Fruit fly (Drosophila melanogaster): ENCODE measurements around the gene CG5281.

The CG5281 gene

dm6 chr3R:11460502-11461358 is 25.1 kb downstream of the CG5281 start, which contains the start of gene PGRP-LB (continued):
- peak; percentile 7 for TF ChIP-seq phol (tag; optimal IDR thresholded peaks at IDR 0.05)
- TF ChIP-seq CG42726 (GFP tag; IDR thresholded peaks at IDR 0.05; ENCODE audit: partially characterized antibody), result no peak
- TF ChIP-seq CG30020 (tag; optimal IDR thresholded peaks at IDR 0.05), result no peak
- TF ChIP-seq CG14441 (GFP tag; IDR thresholded peaks at IDR 0.05), result no peak
- no peak for TF ChIP-seq btn (GFP tag; optimal IDR thresholded peaks at IDR 0.05)
- no peak for TF ChIP-seq en (GFP tag; optimal IDR thresholded peaks at IDR 0.05)
- TF ChIP-seq ac (GFP tag; optimal IDR thresholded peaks at IDR 0.05), result no peak
- no peak for TF ChIP-seq CG11723 (GFP tag; optimal IDR thresholded peaks at IDR 0.05)
- no peak for TF ChIP-seq gcm (GFP tag; optimal IDR thresholded peaks at IDR 0.05)
- no peak for TF ChIP-seq CG18262 (tag; optimal IDR thresholded peaks at IDR 0.05)
- no peak for TF ChIP-seq da (GFP tag; optimal IDR thresholded peaks at IDR 0.05)
- no peak for TF ChIP-seq CG6791 (GFP tag; IDR thresholded peaks at IDR 0.05; ENCODE audit: partially characterized antibody)
- TF ChIP-seq mirr (GFP tag; optimal IDR thresholded peaks at IDR 0.05), result peak; percentile 26
- no peak for TF ChIP-seq CG10959 (GFP tag; IDR thresholded peaks at IDR 0.05)
- no peak for TF ChIP-seq Kr (GFP tag; optimal IDR thresholded peaks at IDR 0.05)
- 0 out of 3 replicates have a peak, but pooled peaks have one; percentile 38 for TF ChIP-seq ken (GFP tag; IDR thresholded peaks at IDR 0.05)
- no peak for TF ChIP-seq CG17359 (tag; optimal IDR thresholded peaks at IDR 0.05)
- TF ChIP-seq Asciz (GFP tag; optimal IDR thresholded peaks at IDR 0.05), result no peak
- peak; percentile 38; the same call in 1 of the 2 replicates for TF ChIP-seq Ptx1 (GFP tag; IDR thresholded peaks at IDR 0.05)
- no peak for TF ChIP-seq CG6272 (GFP tag; IDR thresholded peaks at IDR 0.05)
- peak; percentile 26 for TF ChIP-seq D19B (GFP tag; optimal IDR thresholded peaks at IDR 0.05)
- TF ChIP-seq CoRest (tag; optimal IDR thresholded peaks at IDR 0.05), result peak; percentile 4
- TF ChIP-seq NK7.1 (GFP tag; optimal IDR thresholded peaks at IDR 0.05), result no peak
- no peak for TF ChIP-seq Dfd (GFP tag; optimal IDR thresholded peaks at IDR 0.05)
- no peak for TF ChIP-seq bowl (GFP tag; IDR thresholded peaks at IDR 0.05)
- TF ChIP-seq CG3995 (GFP tag; optimal IDR thresholded peaks at IDR 0.05), result peak; percentile 43
- TF ChIP-seq CG15269 (tag; optimal IDR thresholded peaks at IDR 0.05), result peak; percentile 29
- no peak for TF ChIP-seq CG6813 (GFP tag; optimal IDR thresholded peaks at IDR 0.05)
- TF ChIP-seq gcm2 (GFP tag; optimal IDR thresholded peaks at IDR 0.05), result no peak
- no peak for TF ChIP-seq Dad (GFP tag; optimal IDR thresholded peaks at IDR 0.05)
- no peak for TF ChIP-seq usp (GFP tag; optimal IDR thresholded peaks at IDR 0.05)
- no peak for TF ChIP-seq NC2α (GFP tag; optimal IDR thresholded peaks at IDR 0.05)
- no peak for TF ChIP-seq MESR4 (GFP tag; optimal IDR thresholded peaks at IDR 0.05)
- TF ChIP-seq Stat92E (GFP tag; optimal IDR thresholded peaks at IDR 0.05), result peak in 1 of 3 experiments; percentile 47
- TF ChIP-seq ase (GFP tag; IDR thresholded peaks at IDR 0.05), result no peak
- no peak for TF ChIP-seq cad (GFP tag; optimal IDR thresholded peaks at IDR 0.05)
- peak; percentile 33 for TF ChIP-seq ftz-f1 (GFP tag; optimal IDR thresholded peaks at IDR 0.05)
- TF ChIP-seq CG11696 (GFP tag; IDR thresholded peaks at IDR 0.05), result no peak
- peak; percentile 21 to 29 for TF ChIP-seq dpn (GFP tag; optimal IDR thresholded peaks at IDR 0.05)
- TF ChIP-seq CG13775 (GFP tag; optimal IDR thresholded peaks at IDR 0.05), result peak; percentile 34
- TF ChIP-seq trh (GFP tag; optimal IDR thresholded peaks at IDR 0.05), result no peak
- no peak for TF ChIP-seq CG14965 (GFP tag; optimal IDR thresholded peaks at IDR 0.05; ENCODE audit: borderline replicate concordance)
- TF ChIP-seq CG17328 (GFP tag; IDR thresholded peaks at IDR 0.05), result no peak
- TF ChIP-seq Spps (tag; optimal IDR thresholded peaks at IDR 0.05), result no peak
- TF ChIP-seq croc (GFP tag; conservative IDR thresholded peaks at IDR 0.05), result no peak
- TF ChIP-seq CG6689 (GFP tag; IDR thresholded peaks at IDR 0.05), result no peak
- TF ChIP-seq CG12744 (GFP tag; optimal IDR thresholded peaks at IDR 0.05), result no peak
- TF ChIP-seq Dll (GFP tag; IDR thresholded peaks at IDR 0.05; ENCODE audit: partially characterized antibody), result no peak
- peak; percentile 51 for TF ChIP-seq grn (GFP tag; optimal IDR thresholded peaks at IDR 0.05)
- TF ChIP-seq CG1647 (GFP tag; optimal IDR thresholded peaks at IDR 0.05), result no peak

Data from whole organism, embryonic.